Worm (Caenorhabditis elegans): ENCODE results near the gene F59B10.3.
A peak's percentile ranks its signal among the peaks of the same experiment; 100 is the strongest.

The F59B10.3 gene

DNA sequence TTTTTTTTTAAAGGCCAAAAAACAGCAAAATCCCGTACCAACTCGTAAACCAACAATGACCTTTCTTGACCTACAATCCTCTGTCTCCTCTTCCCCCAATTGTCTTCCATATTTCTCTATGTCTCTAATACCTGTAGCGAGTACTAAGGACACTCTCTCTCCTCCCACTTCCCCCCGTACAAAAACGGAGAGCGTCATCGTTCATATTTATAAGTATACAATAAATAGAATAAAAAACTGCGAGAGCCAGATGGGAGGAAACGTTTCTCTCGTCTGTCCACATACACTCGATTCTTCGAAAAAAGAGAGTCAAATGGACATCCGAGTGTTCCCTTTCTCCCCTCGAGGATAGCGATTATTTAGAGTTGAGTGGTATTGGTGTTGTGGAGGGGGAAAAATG lies 5.6 kb upstream of the F59B10.3 start (continued):
- peak; percentile 57 for TF ChIP-seq lin-14 (GFP tag; optimal IDR thresholded peaks at IDR 0.05)
- TF ChIP-seq ama-1 (optimal IDR thresholded peaks at IDR 0.05): no peak
- no peak for TF ChIP-seq fos-1 (tag; optimal IDR thresholded peaks at IDR 0.05)
- no peak for TF ChIP-seq C16A3.4 (tag; optimal IDR thresholded peaks at IDR 0.05)
- TF ChIP-seq unc-98 (GFP tag; IDR thresholded peaks at IDR 0.05): no peak
- no peak for TF ChIP-seq pag-3 (tag; optimal IDR thresholded peaks at IDR 0.05; ENCODE audit: borderline replicate concordance, insufficient read depth)
- TF ChIP-seq mef-2 (tag; optimal IDR thresholded peaks at IDR 0.05): no peak
- TF ChIP-seq irx-1 (tag; optimal IDR thresholded peaks at IDR 0.05): no peak
- peak; percentile 62 for TF ChIP-seq blmp-1 (tag; optimal IDR thresholded peaks at IDR 0.05)
- no peak for TF ChIP-seq hpl-2 (GFP tag; optimal IDR thresholded peaks at IDR 0.05)
- no peak for TF ChIP-seq zag-1 (tag; optimal IDR thresholded peaks at IDR 0.05)
- no peak for TF ChIP-seq ets-5 (GFP tag; IDR thresholded peaks at IDR 0.05)
- TF ChIP-seq vab-15 (tag; optimal IDR thresholded peaks at IDR 0.05): no peak
- no peak for TF ChIP-seq ceh-82 (tag; optimal IDR thresholded peaks at IDR 0.05)
- peak in 1 of 2 experiments; percentile 19 for TF ChIP-seq lsy-2 (tag; optimal IDR thresholded peaks at IDR 0.05)
- TF ChIP-seq elt-3 (tag; optimal IDR thresholded peaks at IDR 0.05): no peak
- no peak for TF ChIP-seq C34B4.2 (tag; optimal IDR thresholded peaks at IDR 0.05)

DNA sequence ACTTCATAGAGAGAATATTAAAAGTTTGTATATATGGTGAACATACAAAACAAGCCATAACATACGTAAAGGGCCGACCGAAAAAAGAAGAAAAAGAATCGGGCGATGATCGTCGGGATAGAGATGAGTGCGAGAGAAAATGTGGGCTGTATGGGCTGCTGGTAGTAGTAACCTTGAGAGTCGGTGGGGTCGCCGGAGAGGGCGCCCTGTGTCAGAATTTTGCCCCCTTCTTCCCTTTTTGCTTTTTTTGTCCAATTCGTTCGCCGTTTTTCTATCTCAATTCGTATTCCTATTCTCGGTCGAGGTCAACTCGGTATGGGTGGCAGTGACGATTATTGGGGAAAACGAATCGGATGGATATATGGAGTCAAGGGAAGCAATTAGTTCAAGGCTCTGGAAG lies 4.4 kb upstream of the F59B10.3 start:
- TF ChIP-seq snu-23 (GFP tag; optimal IDR thresholded peaks at IDR 0.05) (peak; percentile 34), nhr-85 (tag) (peak; percentile 36), lin-35 (GFP tag; optimal IDR thresholded peaks at IDR 0.05) (no peak), nhr-237 (tag; optimal IDR thresholded peaks at IDR 0.05) (no peak), mep-1 (tag; optimal IDR thresholded peaks at IDR 0.05) (no peak), isw-1 (GFP tag; IDR thresholded peaks at IDR 0.05) (no peak), nhr-11 (tag; optimal IDR thresholded peaks at IDR 0.05) (no peak), blmp-1 (tag; optimal IDR thresholded peaks at IDR 0.05) (peak; percentile 41), lin-14 (GFP tag; optimal IDR thresholded peaks at IDR 0.05) (peak; percentile 63), ceh-88 (GFP tag; IDR thresholded peaks at IDR 0.05) (no peak), ama-1 (optimal IDR thresholded peaks at IDR 0.05) (no peak), snpc-4 (tag; optimal IDR thresholded peaks at IDR 0.05) (no peak), lin-13 (GFP tag; optimal IDR thresholded peaks at IDR 0.05) (no peak), hlh-17 (GFP tag; optimal IDR thresholded peaks at IDR 0.05; ENCODE audit: borderline replicate concordance) (no peak)

DNA sequence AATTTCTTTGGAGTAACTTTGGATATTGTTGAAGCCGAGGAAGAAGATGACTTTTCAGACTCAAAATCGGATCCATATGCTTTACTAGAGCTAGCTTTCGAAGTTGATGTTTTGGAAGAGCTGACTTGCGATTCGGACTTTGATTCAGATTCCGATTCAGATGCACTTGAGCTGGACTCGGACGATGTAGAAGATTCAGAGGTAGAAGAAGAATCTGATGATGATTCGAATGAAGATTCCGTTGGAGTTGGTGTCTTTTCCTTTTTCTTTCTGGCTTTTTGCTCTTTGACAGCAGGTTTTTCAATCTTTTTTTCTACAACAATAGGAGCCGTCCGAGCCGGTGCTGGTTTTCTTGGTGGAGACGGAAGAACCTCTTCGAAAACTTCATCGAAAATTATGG lies 2.4 kb upstream of the F59B10.3 start:
- TF ChIP-seq nhr-11 (tag; optimal IDR thresholded peaks at IDR 0.05) (no peak), ceh-88 (GFP tag; IDR thresholded peaks at IDR 0.05) (no peak), irx-1 (tag; optimal IDR thresholded peaks at IDR 0.05) (no peak), ceh-63 (GFP tag; optimal IDR thresholded peaks at IDR 0.05) (no peak), zip-4 (GFP tag; optimal IDR thresholded peaks at IDR 0.05) (no peak), lir-3 (tag; optimal IDR thresholded peaks at IDR 0.05; ENCODE audit: poor library complexity) (no peak), fos-1 (tag; optimal IDR thresholded peaks at IDR 0.05) (no peak), swsn-7 (tag; optimal IDR thresholded peaks at IDR 0.05) (no peak), dpl-1 (GFP tag; optimal IDR thresholded peaks at IDR 0.05) (no peak), hpl-2 (GFP tag; optimal IDR thresholded peaks at IDR 0.05) (no peak), tlp-1 (tag; optimal IDR thresholded peaks at IDR 0.05) (no peak), nhr-237 (tag; optimal IDR thresholded peaks at IDR 0.05) (no peak), egl-27 (tag; optimal IDR thresholded peaks at IDR 0.05) (no peak), sox-4 (tag; optimal IDR thresholded peaks at IDR 0.05) (no peak), ets-5 (GFP tag; IDR thresholded peaks at IDR 0.05) (no peak), efl-3 (GFP tag; optimal IDR thresholded peaks at IDR 0.05) (no peak), lin-39 (tag; optimal IDR thresholded peaks at IDR 0.05) (no peak), pqm-1 (tag; optimal IDR thresholded peaks at IDR 0.05) (no peak), sptf-1 (tag; optimal IDR thresholded peaks at IDR 0.05) (no peak)
